Fruit fly (Drosophila melanogaster) whole organism, pupa: ENCODE measurements around the gene CRIF.

Source experiments
- CG10348 ChIP-seq: fragments of 200-800 bp; sonication (Bioruptor generic); IDR thresholded peaks from 2 replicates; pipeline ENCODE4 v1.3.6; 2022; ENCODE audit warnings: missing biosample characterization, missing genetic modification characterization
- CG12605 ChIP-seq: fragments of 200-800 bp; sonication (Bioruptor generic); IDR thresholded peaks from 2 replicates; pipeline ENCODE4 v1.3.6; 2022; ENCODE audit warnings: missing biosample characterization, missing genetic modification characterization
- CG13204 ChIP-seq: fragments of 200-800 bp; sonication (Bioruptor generic); optimal IDR thresholded peaks from 2 replicates; lab custom pipeline; 2018; ENCODE audit warnings: missing biosample characterization, mild to moderate bottlenecking, missing genetic modification characterization, moderate library complexity
- CG14655 ChIP-seq: fragments of 200-800 bp; sonication (Bioruptor generic); optimal IDR thresholded peaks from 3 replicates; lab custom pipeline; 2017; ENCODE audit warnings: mild to moderate bottlenecking, missing biosample characterization, missing genetic modification reagents, missing genetic modification characterization
- CG15710 ChIP-seq: fragments of 200-800 bp; sonication (Bioruptor generic); optimal IDR thresholded peaks from 2 replicates; lab custom pipeline; 2018; ENCODE audit warnings: missing biosample characterization, mild to moderate bottlenecking, missing genetic modification characterization, moderate library complexity
- CG17806 ChIP-seq: fragments of 200-800 bp; sonication (Bioruptor generic); optimal IDR thresholded peaks from 2 replicates; lab custom pipeline; 2018; ENCODE audit warnings: missing biosample characterization, mild to moderate bottlenecking, missing genetic modification characterization, moderate library complexity
- CG32121 ChIP-seq: fragments of 200-800 bp; sonication (Bioruptor generic); IDR thresholded peaks from 2 replicates; pipeline ENCODE4 v1.3.6; 2022; ENCODE audit warnings: missing biosample characterization, missing genetic modification characterization
- CG34367 ChIP-seq: fragments of 200-800 bp; sonication (Bioruptor generic); optimal IDR thresholded peaks from 2 replicates; lab custom pipeline; 2018; ENCODE audit warnings: missing biosample characterization, mild to moderate bottlenecking, missing genetic modification characterization
- CG4496 ChIP-seq: fragments of 200-800 bp; sonication (Bioruptor generic); IDR thresholded peaks from 3 replicates; pipeline ENCODE4 v1.3.6; 2022; ENCODE audit warnings: missing biosample characterization, missing genetic modification characterization
- CG8159 ChIP-seq: fragments of 200-800 bp; sonication (Bioruptor generic); optimal IDR thresholded peaks from 3 replicates; lab custom pipeline; 2018; ENCODE audit warnings: missing biosample characterization, mild to moderate bottlenecking, missing genetic modification characterization, moderate library complexity
- CG8301 ChIP-seq: fragments of 200-800 bp; sonication (Bioruptor generic); optimal IDR thresholded peaks from 2 replicates; lab custom pipeline; 2018; ENCODE audit warnings: missing biosample characterization, mild to moderate bottlenecking, missing genetic modification characterization
- CG9948 ChIP-seq: fragments of 200-800 bp; sonication (Bioruptor generic); optimal IDR thresholded peaks from 2 replicates; lab custom pipeline; 2018; ENCODE audit warnings: missing biosample characterization, mild to moderate bottlenecking, missing genetic modification characterization, moderate library complexity
- D1 ChIP-seq: fragments of 200-800 bp; sonication (Bioruptor generic); optimal IDR thresholded peaks from 2 replicates; lab custom pipeline; 2018; ENCODE audit warnings: missing biosample characterization, mild to moderate bottlenecking, missing genetic modification characterization, moderate library complexity
- EcR ChIP-seq: fragments of 200-800 bp; sonication (Bioruptor generic); optimal IDR thresholded peaks from 3 replicates; lab custom pipeline; 2019; ENCODE audit warnings: missing biosample characterization, missing genetic modification characterization, mild to moderate bottlenecking, moderate library complexity, missing genetic modification reagents
- Ets98B ChIP-seq: fragments of 200-800 bp; sonication (Bioruptor generic); IDR thresholded peaks from 2 replicates; pipeline ENCODE4 v1.3.6; 2022; ENCODE audit warnings: missing biosample characterization, missing genetic modification characterization
- Pif1A ChIP-seq: fragments of 200-800 bp; sonication (Bioruptor generic); optimal IDR thresholded peaks from 3 replicates; lab custom pipeline; 2016; ENCODE audit warnings: missing biosample characterization, missing genetic modification characterization
- Pif1B ChIP-seq: fragments of 200-800 bp; sonication (Bioruptor generic); optimal IDR thresholded peaks from 3 replicates; lab custom pipeline; 2016; ENCODE audit warnings: missing biosample characterization, missing genetic modification characterization
- Snoo ChIP-seq: fragments of 200-800 bp; sonication (Bioruptor generic); optimal IDR thresholded peaks from 3 replicates; lab custom pipeline; 2017; ENCODE audit warnings: missing biosample characterization, mild to moderate bottlenecking, missing genetic modification characterization, inconsistent platforms
- fd96Ca ChIP-seq: fragments of 200-800 bp; sonication (Bioruptor generic); IDR thresholded peaks from 3 replicates; pipeline ENCODE4 v1.3.6; 2022; ENCODE audit warnings: missing biosample characterization, missing genetic modification characterization
- gl ChIP-seq: fragments of 200-800 bp; sonication (Bioruptor generic); optimal IDR thresholded peaks from 2 replicates; lab custom pipeline; 2018; ENCODE audit warnings: missing biosample characterization, mild to moderate bottlenecking, missing genetic modification characterization
- rn ChIP-seq: fragments of 200-800 bp; sonication (Bioruptor generic); IDR thresholded peaks from 2 replicates; pipeline ENCODE4 v1.3.6; 2022; ENCODE audit warnings: missing biosample characterization, missing genetic modification characterization

The CRIF gene

dm6 chr3L:21573831-21574230, 5.1 kb upstream of the CRIF start, which contains the start of gene EMC10:
TSS of gene EMC10 (plus strand) at chr3L:21574131.
- TF ChIP-seq D1 (tag; lab: Kevin White, UChicago): no peak
- no peak for TF ChIP-seq Pif1B (GFP tag; lab: Kevin White, UChicago)
- TF ChIP-seq CG8159 (tag; lab: Kevin White, UChicago): no peak
- TF ChIP-seq EcR: no peak
- TF ChIP-seq CG9948 (tag; lab: Kevin White, UChicago): no peak
- TF ChIP-seq CG8301 (tag; lab: Kevin White, UChicago): no peak
- no peak for TF ChIP-seq CG10348 (GFP tag; lab: Robert Waterston, UW)
- no peak for TF ChIP-seq Ets98B (GFP tag; lab: Robert Waterston, UW)
- TF ChIP-seq CG32121: no peak

DNA sequence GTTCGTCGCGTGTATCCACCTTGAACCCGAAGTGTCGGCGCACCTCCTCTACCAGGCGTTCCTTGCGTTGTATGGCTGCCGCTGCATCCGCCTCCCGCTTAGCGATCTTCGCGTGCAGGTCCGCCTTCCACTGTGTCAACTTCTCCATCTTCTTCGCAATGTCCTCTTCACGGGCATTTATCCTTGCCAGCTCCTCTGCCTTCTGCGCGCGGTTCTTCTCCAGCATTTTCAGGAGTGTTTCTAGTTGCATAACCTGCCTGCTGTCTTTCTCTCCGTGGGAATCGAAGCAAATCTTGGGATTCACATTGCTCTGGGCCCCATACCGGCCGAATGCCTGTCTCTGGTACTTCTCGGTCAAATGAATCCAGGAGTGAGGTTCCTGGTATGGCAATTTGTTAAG, 444 bp downstream of the CRIF start:
- TF ChIP-seq CG8159 (tag; lab: Kevin White, UChicago): no peak
- TF ChIP-seq gl (tag; lab: Kevin White, UChicago): no peak
- TF ChIP-seq CG15710 (tag; lab: Kevin White, UChicago): no peak
- TF ChIP-seq Snoo (tag; lab: Kevin White, UChicago): no peak
- TF ChIP-seq CG13204: no peak
- no peak for TF ChIP-seq fd96Ca (GFP tag; lab: Robert Waterston, UW)
- no peak for TF ChIP-seq CG14655 (GFP tag; lab: Kevin White, UChicago)
- TF ChIP-seq CG12605 (GFP tag; lab: Robert Waterston, UW): no peak
- no peak for TF ChIP-seq Pif1B (GFP tag; lab: Kevin White, UChicago)
- no peak for TF ChIP-seq Ets98B (GFP tag; lab: Robert Waterston, UW)
- TF ChIP-seq D1 (tag; lab: Kevin White, UChicago): no peak
- TF ChIP-seq CG4496 (GFP tag; lab: Robert Waterston, UW): no peak
- no peak for TF ChIP-seq CG8301 (tag; lab: Kevin White, UChicago)
- no peak for TF ChIP-seq rn (GFP tag; lab: Robert Waterston, UW)

DNA sequence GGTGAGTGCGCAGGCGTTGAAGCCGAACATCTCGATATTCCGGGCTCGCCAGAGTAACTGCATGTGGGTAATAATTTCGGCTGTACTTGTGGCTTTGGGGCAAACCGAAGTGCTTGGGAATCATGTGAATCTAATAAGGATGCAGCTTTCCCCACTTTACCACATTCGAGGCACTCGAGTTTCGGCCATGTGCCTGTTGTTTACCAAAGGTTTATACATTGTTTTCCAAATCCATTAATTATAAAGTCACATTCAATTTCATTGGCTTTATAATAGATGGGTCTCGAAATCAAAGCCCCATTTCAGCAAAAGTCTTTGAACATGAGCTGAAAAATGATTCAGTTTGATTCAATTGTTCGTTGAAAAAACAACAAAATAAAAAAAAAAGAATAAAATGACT, 3.6 kb downstream of the CRIF start, which contains the start of gene CG7634:
Gene CG7634 (plus strand): TSS at position 301 of the 400 bp plus-strand sequence.
- TF ChIP-seq CG4496 (GFP tag; lab: Robert Waterston, UW): no peak
- no peak for TF ChIP-seq CG8159 (tag; lab: Kevin White, UChicago)
- TF ChIP-seq CG32121: no peak
- no peak for TF ChIP-seq EcR
- TF ChIP-seq Pif1A (GFP tag; lab: Kevin White, UChicago): no peak
- TF ChIP-seq CG12605 (GFP tag; lab: Robert Waterston, UW): no peak
- no peak for TF ChIP-seq CG15710 (tag; lab: Kevin White, UChicago)
- TF ChIP-seq fd96Ca (GFP tag; lab: Robert Waterston, UW): no peak
- no peak for TF ChIP-seq rn (GFP tag; lab: Robert Waterston, UW)
- no peak for TF ChIP-seq Snoo (tag; lab: Kevin White, UChicago)
- TF ChIP-seq CG10348 (GFP tag; lab: Robert Waterston, UW): no peak
- no peak for TF ChIP-seq Ets98B (GFP tag; lab: Robert Waterston, UW)
- TF ChIP-seq CG14655 (GFP tag; lab: Kevin White, UChicago): no peak
- no peak for TF ChIP-seq gl (tag; lab: Kevin White, UChicago)
- no peak for TF ChIP-seq D1 (tag; lab: Kevin White, UChicago)
- TF ChIP-seq CG13204: no peak
- no peak for TF ChIP-seq CG17806 (tag; lab: Kevin White, UChicago)
- TF ChIP-seq CG9948 (tag; lab: Kevin White, UChicago): no peak
- no peak for TF ChIP-seq Pif1B (GFP tag; lab: Kevin White, UChicago)
- TF ChIP-seq, all 21 proteins: peak for 0

DNA sequence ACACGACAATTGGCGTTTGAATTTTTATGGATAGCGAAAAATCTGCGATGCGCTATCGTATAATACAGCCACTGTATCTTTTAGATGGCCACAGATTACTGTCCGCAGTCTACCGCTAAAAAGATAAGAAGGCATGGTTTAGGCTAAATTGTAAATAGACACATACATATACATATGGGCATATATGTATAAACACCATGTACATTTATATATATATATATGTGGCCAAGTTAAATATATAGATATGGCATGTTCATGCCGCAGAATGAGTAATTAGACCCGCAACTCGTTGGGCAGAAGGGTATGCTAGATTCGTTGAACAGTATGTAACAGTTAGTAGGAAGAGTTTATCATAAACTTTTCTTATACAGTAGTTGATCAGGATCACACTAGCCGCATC, 6.6 kb downstream of the CRIF start, which contains the start of gene CapaR:
Gene CapaR (minus strand): TSS at position 101 of the 400 bp plus-strand sequence.
- no peak for TF ChIP-seq CG10348 (GFP tag; lab: Robert Waterston, UW)

- TF ChIP-seq Snoo (tag; lab: Kevin White, UChicago) (no peak), D1 (tag; lab: Kevin White, UChicago) (no peak), CG34367 (tag; lab: Kevin White, UChicago) (no peak), EcR (no peak), CG15710 (tag; lab: Kevin White, UChicago) (no peak), CG8159 (tag; lab: Kevin White, UChicago) (no peak), CG13204 (no peak), Ets98B (GFP tag; lab: Robert Waterston, UW) (no peak), CG9948 (tag; lab: Kevin White, UChicago) (no peak), CG14655 (GFP tag; lab: Kevin White, UChicago) (no peak), gl (tag; lab: Kevin White, UChicago) (no peak), CG17806 (tag; lab: Kevin White, UChicago) (no peak), CG12605 (GFP tag; lab: Robert Waterston, UW) (no peak), Pif1A (GFP tag; lab: Kevin White, UChicago) (no peak), CG10348 (GFP tag; lab: Robert Waterston, UW) (no peak)
Measured at dm6 chr3L:21558176-21558871, 10.4 kb downstream of the CRIF start, which contains the start of gene CG7173. TSS of gene CG7173 (minus strand) at chr3L:21558226.

dm6 chr3L:21554752-21555151, 13.9 kb downstream of the CRIF start, which contains the start of gene Wnk:
TSS of gene Wnk (minus strand) at chr3L:21554928.
- TF ChIP-seq CG4496 (GFP tag; lab: Robert Waterston, UW): no peak
- TF ChIP-seq rn (GFP tag; lab: Robert Waterston, UW): no peak
- no peak for TF ChIP-seq Ets98B (GFP tag; lab: Robert Waterston, UW)
- TF ChIP-seq fd96Ca (GFP tag; lab: Robert Waterston, UW): no peak
- TF ChIP-seq CG13204: no peak
